Fruit fly (Drosophila melanogaster): ENCODE results near the gene CG17896.
A peak's percentile ranks its signal among the peaks of the same experiment; 100 is the strongest.

CG17896 gene

dm6 chrX:493445-494190 is at the start of gene CG17896:
CG17896 (minus strand) TSS chrX:493495.
- TF ChIP-seq achi (GFP tag; optimal IDR thresholded peaks at IDR 0.05) (peak; percentile 97), CG15336 (GFP tag; IDR thresholded peaks at IDR 0.05) (peak; percentile 99), Met (GFP tag; optimal IDR thresholded peaks at IDR 0.05) (peak; percentile 98), cyc (GFP tag; optimal IDR thresholded peaks at IDR 0.05) (peak; percentile 99), dsx (GFP tag; optimal IDR thresholded peaks at IDR 0.05; ENCODE audit: poor library complexity, severe bottlenecking) (peak; percentile 96), CG32006 (GFP tag; optimal IDR thresholded peaks at IDR 0.05) (peak; percentile 98), ss (GFP tag; optimal IDR thresholded peaks at IDR 0.05) (peak; percentile 93 to 96), Eip93F (GFP tag; optimal IDR thresholded peaks at IDR 0.05) (peak; percentile 96), fd59A (GFP tag; optimal IDR thresholded peaks at IDR 0.05) (peak; percentile 96), Ets96B (tag; optimal IDR thresholded peaks at IDR 0.05) (peak; percentile 96), lz (GFP tag; optimal IDR thresholded peaks at IDR 0.05) (peak; percentile 98), OdsH (GFP tag; optimal IDR thresholded peaks at IDR 0.05) (peak; percentile 98), vri (GFP tag; optimal IDR thresholded peaks at IDR 0.05) (peak; percentile 97), fd85E (GFP tag; optimal IDR thresholded peaks at IDR 0.05) (peak; percentile 95), topi (GFP tag; optimal IDR thresholded peaks at IDR 0.05) (peak; percentile 98), CG10631 (GFP tag; optimal IDR thresholded peaks at IDR 0.05) (peak; percentile 99), CG8632 (GFP tag; optimal IDR thresholded peaks at IDR 0.05) (peak; percentile 95), CG6276 (GFP tag; optimal IDR thresholded peaks at IDR 0.05) (peak; percentile 97), spab (GFP tag; optimal IDR thresholded peaks at IDR 0.05) (peak; percentile 94), Sox14 (GFP tag; optimal IDR thresholded peaks at IDR 0.05) (peak; percentile 99), CG11762 (GFP tag; optimal IDR thresholded peaks at IDR 0.05; ENCODE audit: insufficient read depth) (peak; percentile 96), Gug (GFP tag; IDR thresholded peaks at IDR 0.05) (peak; percentile 99), Hr4 (GFP tag; optimal IDR thresholded peaks at IDR 0.05) (peak; percentile 98), CG6792 (GFP tag; optimal IDR thresholded peaks at IDR 0.05) (peak; percentile 98), CG10669 (GFP tag; optimal IDR thresholded peaks at IDR 0.05) (peak; percentile 97), dac (GFP tag; optimal IDR thresholded peaks at IDR 0.05) (peak; percentile 97), CG9139 (GFP tag; optimal IDR thresholded peaks at IDR 0.05) (peak; percentile 92), Lpt (GFP tag; optimal IDR thresholded peaks at IDR 0.05) (peak; percentile 98), CG11294 (GFP tag; IDR thresholded peaks at IDR 0.05) (peak; percentile 97), CG7368 (GFP tag; optimal IDR thresholded peaks at IDR 0.05) (peak; percentile 99), salr (GFP tag; optimal IDR thresholded peaks at IDR 0.05) (peak; percentile 97 to 98), fkh (GFP tag; optimal IDR thresholded peaks at IDR 0.05) (peak; percentile 99), eg (GFP tag; IDR thresholded peaks at IDR 0.05) (peak; percentile 98), Sox102F (GFP tag; optimal IDR thresholded peaks at IDR 0.05) (peak; percentile 98), CG6854 (GFP tag; optimal IDR thresholded peaks at IDR 0.05) (peak; percentile 93), CG8319 (GFP tag; optimal IDR thresholded peaks at IDR 0.05) (peak; percentile 95), Blimp-1 (GFP tag; optimal IDR thresholded peaks at IDR 0.05) (peak; percentile 89), CG1621 (tag; optimal IDR thresholded peaks at IDR 0.05) (peak; percentile 98), CG3032 (tag; optimal IDR thresholded peaks at IDR 0.05) (peak; percentile 97), CG4318 (GFP tag; optimal IDR thresholded peaks at IDR 0.05) (peak; percentile 97), Eip78C (GFP tag) (peak; percentile 99), pdm3 (GFP tag; optimal IDR thresholded peaks at IDR 0.05) (peak; percentile 99), CG3919 (GFP tag; optimal IDR thresholded peaks at IDR 0.05) (peak; percentile 99), CG31627 (GFP tag; optimal IDR thresholded peaks at IDR 0.05) (peak; percentile 99), CG11902 (GFP tag; optimal IDR thresholded peaks at IDR 0.05) (peak; percentile 97), CG8119 (GFP tag; IDR thresholded peaks at IDR 0.05) (peak; percentile 98), net (GFP tag; optimal IDR thresholded peaks at IDR 0.05) (peak; percentile 98), CG6808 (GFP tag; optimal IDR thresholded peaks at IDR 0.05) (peak; percentile 95), Ets21C (GFP tag; optimal IDR thresholded peaks at IDR 0.05) (peak; percentile 98), Hr38 (GFP tag; optimal IDR thresholded peaks at IDR 0.05) (peak; percentile 47)
